Worm (Caenorhabditis elegans) whole organism, late embryonic: ENCODE measurements around the gene W09C2.9.

Source experiments
- F13H6.1 ChIP-seq: sonication (generic microtip); optimal IDR thresholded peaks from 2 replicates; lab custom pipeline; 2016; ENCODE audit warnings: missing genetic modification characterization, missing compliant biosample characterization
- K02D7.2 ChIP-seq: sonication (generic microtip); optimal IDR thresholded peaks from 2 replicates; lab custom pipeline; 2017; ENCODE audit warnings: mild to moderate bottlenecking, missing genetic modification characterization, missing compliant biosample characterization
- T23F11.4 ChIP-seq: fragments of 200-800 bp; sonication (Bioruptor generic); optimal IDR thresholded peaks from 2 replicates; lab custom pipeline; 2018; ENCODE audit warnings: mild to moderate bottlenecking, missing genetic modification characterization, missing compliant biosample characterization
- Y22D7AL.16 ChIP-seq: sonication (generic microtip); optimal IDR thresholded peaks from 2 replicates; lab custom pipeline; 2016; ENCODE audit warnings: missing genetic modification characterization, missing compliant biosample characterization
- ama-1 ChIP-seq: fragments of 150-350 bp; optimal IDR thresholded peaks from 2 replicates; lab custom pipeline; 2014
- ceh-14 ChIP-seq: sonication (generic microtip); optimal IDR thresholded peaks from 2 replicates; lab custom pipeline; 2016; ENCODE audit warnings: missing genotype, missing genetic modification characterization, missing compliant biosample characterization
- ceh-18 ChIP-seq: sonication (generic microtip); optimal IDR thresholded peaks from 2 replicates; lab custom pipeline; 2016; ENCODE audit warnings: missing genetic modification characterization, missing compliant biosample characterization
- ceh-19 ChIP-seq: fragments of 200-800 bp; sonication (Bioruptor generic); optimal IDR thresholded peaks from 2 replicates; lab custom pipeline; 2018; ENCODE audit warnings: mild to moderate bottlenecking, missing genetic modification characterization, missing compliant biosample characterization
- ceh-22 ChIP-seq: sonication (generic microtip); optimal IDR thresholded peaks from 2 replicates; lab custom pipeline; 2017; ENCODE audit warnings: missing biosample characterization, missing genetic modification characterization
- ceh-31 ChIP-seq: sonication (generic microtip); optimal IDR thresholded peaks from 2 replicates; lab custom pipeline; 2016; ENCODE audit warnings: missing genetic modification characterization, missing compliant biosample characterization
- che-1 ChIP-seq: sonication (generic microtip); optimal IDR thresholded peaks from 2 replicates; lab custom pipeline; 2016; ENCODE audit warnings: mild to moderate bottlenecking, missing genetic modification characterization, missing compliant biosample characterization
- dve-1 ChIP-seq: sonication (generic microtip); optimal IDR thresholded peaks from 2 replicates; lab custom pipeline; 2017; ENCODE audit warnings: antibody characterized with exemption, mild to moderate bottlenecking, missing genetic modification characterization, missing compliant biosample characterization
- elt-2 ChIP-seq: sonication (generic microtip); optimal IDR thresholded peaks from 2 replicates; lab custom pipeline; 2016; ENCODE audit warnings: missing genetic modification reagents, missing genetic modification characterization, missing compliant biosample characterization
- elt-4 ChIP-seq: sonication (generic microtip); optimal IDR thresholded peaks from 2 replicates; lab custom pipeline; 2016; ENCODE audit warnings: missing genetic modification characterization, missing compliant biosample characterization
- eyg-1 ChIP-seq: sonication (generic microtip); optimal IDR thresholded peaks from 2 replicates; lab custom pipeline; 2016; ENCODE audit warnings: missing genotype, missing genetic modification characterization, missing compliant biosample characterization
- gmeb-2 ChIP-seq: sonication (generic microtip); optimal IDR thresholded peaks from 2 replicates; lab custom pipeline; 2016; ENCODE audit warnings: missing genetic modification characterization, inconsistent platforms, missing compliant biosample characterization
- hlh-13 ChIP-seq: fragments of 200-800 bp; sonication (Bioruptor generic); optimal IDR thresholded peaks from 2 replicates; lab custom pipeline; 2018; ENCODE audit warnings: mild to moderate bottlenecking, missing genetic modification characterization, missing compliant biosample characterization
- mec-3 ChIP-seq: sonication (generic microtip); optimal IDR thresholded peaks from 2 replicates; lab custom pipeline; 2016; ENCODE audit warnings: borderline replicate concordance, missing genetic modification characterization, missing compliant biosample characterization
- nfya-1 ChIP-seq: sonication (generic microtip); optimal IDR thresholded peaks from 2 replicates; lab custom pipeline; 2017; ENCODE audit warnings: missing genetic modification characterization, mild to moderate bottlenecking, missing compliant biosample characterization, antibody characterized with exemption, moderate library complexity
- nhr-232 ChIP-seq: sonication (generic microtip); optimal IDR thresholded peaks from 2 replicates; lab custom pipeline; 2016; ENCODE audit warnings: missing genetic modification characterization, missing compliant biosample characterization
- npax-4 ChIP-seq: sonication (generic microtip); optimal IDR thresholded peaks from 2 replicates; lab custom pipeline; 2016; ENCODE audit warnings: missing genetic modification characterization, missing compliant biosample characterization
- odd-2 ChIP-seq: sonication (generic microtip); optimal IDR thresholded peaks from 2 replicates; lab custom pipeline; 2017; ENCODE audit warnings: antibody characterized with exemption, mild to moderate bottlenecking, missing genetic modification characterization, missing compliant biosample characterization
- pag-3 ChIP-seq: sonication (generic microtip); optimal IDR thresholded peaks from 2 replicates; lab custom pipeline; 2016; ENCODE audit warnings: missing compliant biosample characterization, missing genetic modification characterization, borderline replicate concordance
- pax-1 ChIP-seq: fragments of 150-350 bp; optimal IDR thresholded peaks from 2 replicates; lab custom pipeline; 2014; ENCODE audit warnings: missing biosample characterization, missing genetic modification characterization
- pros-1 ChIP-seq: fragments of 150-350 bp; optimal IDR thresholded peaks from 2 replicates; lab custom pipeline; 2014; ENCODE audit warnings: missing biosample characterization, missing genetic modification reagents, missing genetic modification characterization
- rnt-1 ChIP-seq: sonication (generic microtip); optimal IDR thresholded peaks from 2 replicates; lab custom pipeline; 2016; ENCODE audit warnings: missing genetic modification characterization, missing compliant biosample characterization
- tbx-2 ChIP-seq: sonication (generic microtip); optimal IDR thresholded peaks from 2 replicates; lab custom pipeline; 2016; ENCODE audit warnings: missing genetic modification characterization, missing compliant biosample characterization
- unc-42 ChIP-seq: sonication (generic microtip); optimal IDR thresholded peaks from 2 replicates; lab custom pipeline; 2016; ENCODE audit warnings: missing genotype, missing genetic modification characterization, missing compliant biosample characterization
- unc-55 ChIP-seq: sonication (generic microtip); optimal IDR thresholded peaks from 2 replicates; lab custom pipeline; 2017; ENCODE audit warnings: missing biosample characterization, missing genetic modification reagents, missing genetic modification characterization
- ztf-16 ChIP-seq: sonication (generic microtip); optimal IDR thresholded peaks from 2 replicates; lab custom pipeline; 2017; ENCODE audit warnings: missing genetic modification characterization, missing compliant biosample characterization

The W09C2.9 gene

ce11 chrIV:9647789-9648361 is 24.7 kb upstream of the W09C2.9 start, which contains the start of gene amph-1:
TSS of gene amph-1 (minus strand) at chrIV:9647873.
- TF ChIP-seq ama-1 (lab: Kevin White, UChicago) = no peak
- TF ChIP-seq unc-42 = peak; percentile 11
- TF ChIP-seq unc-55 = peak; percentile 25
- TF ChIP-seq dve-1 = peak; percentile 0
- peak; percentile 17 for TF ChIP-seq nfya-1
- TF ChIP-seq ceh-31 (tag; lab: Kevin White, UChicago) = peak; percentile 43
- TF ChIP-seq F13H6.1 = no peak

DNA sequence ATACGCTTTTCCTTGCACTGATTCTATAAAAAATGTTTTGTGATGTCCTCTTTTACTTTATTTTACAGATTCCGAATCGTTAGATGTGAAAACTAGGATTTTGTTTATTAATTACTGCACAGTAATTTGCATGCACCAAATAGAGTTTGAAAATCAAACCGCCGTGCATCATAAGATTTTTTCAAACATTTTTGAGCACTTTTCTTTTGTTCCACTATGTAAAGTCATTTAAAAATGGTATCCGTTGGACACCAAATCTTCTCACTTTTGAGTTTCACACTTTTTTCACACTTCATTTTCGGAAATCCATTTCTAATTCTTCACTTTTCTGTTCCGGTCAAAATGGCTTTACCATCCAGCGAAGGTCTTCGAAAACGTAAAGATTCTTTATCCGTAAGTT is 20.0 kb upstream of the W09C2.9 start, which contains the start of gene degl-2:
degl-2 (plus strand) TSS at position 301 of the 400 bp plus-strand sequence.
- no peak for TF ChIP-seq ceh-14
- TF ChIP-seq Y22D7AL.16 = no peak

ce11 chrIV:9641925-9642324 is 18.8 kb upstream of the W09C2.9 start, which contains the start of gene del-2:
TSS of gene del-2 (minus strand) at chrIV:9642025.
- TF ChIP-seq ceh-14 = peak; percentile 15
- TF ChIP-seq Y22D7AL.16 = no peak
- TF ChIP-seq, all 69 proteins: peak for 1

DNA sequence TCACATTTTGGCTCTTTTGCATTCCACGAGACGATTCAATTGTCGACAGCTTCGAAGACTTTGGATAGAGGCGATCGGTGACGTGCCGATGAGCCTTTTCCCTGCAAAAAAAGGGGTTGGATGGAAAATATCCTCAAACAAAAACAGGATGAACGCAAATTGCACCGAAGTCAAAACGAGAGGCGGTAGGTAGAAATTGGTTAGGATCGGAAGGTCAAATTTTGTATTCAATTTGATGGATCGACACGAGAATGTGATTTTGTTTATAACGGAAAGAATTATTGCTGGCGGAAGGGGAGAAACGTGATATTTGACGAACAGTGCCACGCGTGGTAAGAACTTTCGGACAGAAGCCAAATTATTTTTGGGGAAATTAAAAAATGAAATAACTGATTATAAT is 11.7 kb upstream of the W09C2.9 start, which contains the start of gene mca-1:
mca-1 (minus strand) TSS at position 101 of the 400 bp plus-strand sequence.
- TF ChIP-seq ama-1 (lab: Kevin White, UChicago) (no peak), rnt-1 (no peak), ceh-18 (no peak), hlh-13 (GFP tag; lab: Kevin White, UChicago) (no peak), gmeb-2 (tag; lab: Kevin White, UChicago) (no peak), ceh-31 (tag; lab: Kevin White, UChicago) (no peak)

DNA sequence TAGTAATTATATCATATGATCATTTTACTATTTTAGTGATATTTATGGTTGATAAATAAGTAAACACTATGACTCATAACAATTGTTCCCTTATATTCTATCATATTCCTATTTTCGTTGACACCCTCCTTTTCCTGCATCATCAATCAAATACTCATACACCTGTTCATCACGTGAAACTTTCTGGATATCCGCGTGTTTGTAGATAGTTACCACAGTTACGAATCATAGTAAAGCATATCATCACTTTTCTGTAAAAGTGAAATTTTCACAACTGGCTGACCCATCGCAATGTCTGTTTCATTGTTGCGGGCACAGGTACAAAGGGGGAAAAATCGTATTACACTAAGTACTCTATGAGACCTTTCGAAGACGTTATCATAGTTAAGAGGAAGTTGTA is 10.7 kb upstream of the W09C2.9 start:
- TF ChIP-seq che-1 (tag; lab: Kevin White, UChicago) (no peak), hlh-13 (GFP tag; lab: Kevin White, UChicago) (no peak), elt-2 (tag; lab: Kevin White, UChicago) (no peak), npax-4 (no peak), elt-4 (tag; lab: Kevin White, UChicago) (no peak), odd-2 (no peak), ceh-22 (tag; lab: Kevin White, UChicago) (no peak), nhr-232 (tag; lab: Kevin White, UChicago) (no peak), ztf-16 (no peak), pax-1 (tag; lab: Kevin White, UChicago) (no peak)

DNA sequence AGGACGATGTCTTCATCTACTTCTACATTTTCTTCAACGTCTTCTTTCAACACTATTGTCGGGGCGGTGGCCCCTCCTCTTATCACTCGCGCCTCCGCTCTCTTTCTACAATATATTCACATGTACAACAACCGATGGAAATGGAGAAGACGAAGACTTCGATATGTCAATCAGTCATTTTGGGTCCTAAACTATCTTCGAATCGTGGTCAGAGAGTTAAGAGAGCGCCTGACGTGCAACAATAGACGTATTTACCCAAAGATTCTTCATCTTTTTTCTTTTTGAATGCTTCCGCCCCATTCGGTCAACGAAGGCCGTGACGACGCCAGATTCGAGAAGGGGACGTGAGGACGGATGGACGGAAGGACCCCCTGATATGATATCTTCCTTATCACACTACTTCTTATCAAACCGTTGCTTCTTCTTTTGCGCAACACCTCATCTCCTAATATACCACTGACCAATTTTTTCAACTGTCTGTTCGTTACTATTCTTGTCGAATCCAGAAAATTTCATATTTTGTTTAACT is 9.9 kb upstream of the W09C2.9 start:
- TF ChIP-seq K02D7.2 (tag; lab: Kevin White, UChicago) (no peak), nhr-232 (tag; lab: Kevin White, UChicago) (no peak), pag-3 (no peak), che-1 (tag; lab: Kevin White, UChicago) (no peak), mec-3 (tag; lab: Kevin White, UChicago) (no peak), F13H6.1 (no peak), tbx-2 (no peak), ceh-19 (GFP tag; lab: Kevin White, UChicago) (no peak)

DNA sequence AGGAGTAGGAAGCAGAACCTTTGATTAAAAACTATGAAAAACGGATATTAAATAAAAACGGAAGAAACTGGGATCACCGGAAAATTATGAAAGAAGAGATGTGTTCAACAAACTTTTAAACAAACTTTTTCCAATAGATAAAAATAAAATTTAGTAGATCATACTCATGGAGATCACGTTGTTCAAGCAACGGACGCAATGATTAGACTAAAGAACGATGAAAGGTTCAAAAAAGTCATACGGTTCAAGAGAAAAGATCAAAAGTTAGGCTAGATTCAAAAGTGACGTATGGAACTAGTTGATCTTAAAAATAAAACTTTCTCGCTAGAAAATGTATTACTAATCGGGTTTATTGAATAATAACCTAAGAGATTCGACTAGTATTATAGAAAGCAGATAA is 8.9 kb upstream of the W09C2.9 start:
- TF ChIP-seq eyg-1 = no peak
- no peak for TF ChIP-seq T23F11.4
- no peak for TF ChIP-seq pros-1 (tag; lab: Kevin White, UChicago)
- no peak for TF ChIP-seq pax-1 (tag; lab: Kevin White, UChicago)
- no peak for TF ChIP-seq nhr-232 (tag; lab: Kevin White, UChicago)
- TF ChIP-seq unc-55 = no peak
